Fruit fly (Drosophila melanogaster) whole organism, embryonic: ENCODE measurements around the gene RpS3.

Source experiments
- CG10654 ChIP-seq: fragments of 200-800 bp; sonication (Bioruptor generic); optimal IDR thresholded peaks from 2 replicates; lab custom pipeline; 2016; ENCODE audit warnings: missing biosample characterization, missing genetic modification characterization
- CG11504 ChIP-seq: fragments of 200-800 bp; sonication (Bioruptor generic); optimal IDR thresholded peaks from 3 replicates; lab custom pipeline; 2019; ENCODE audit warnings: missing biosample characterization, mild to moderate bottlenecking, missing genetic modification characterization, moderate library complexity
- CG11696 ChIP-seq: fragments of 200-800 bp; sonication (Bioruptor generic); IDR thresholded peaks from 2 replicates; pipeline ENCODE4 v1.3.6; 2022; ENCODE audit warnings: missing biosample characterization, missing genetic modification characterization
- CG12744 ChIP-seq: fragments of 200-800 bp; sonication (Bioruptor generic); optimal IDR thresholded peaks from 2 replicates; lab custom pipeline; 2016; ENCODE audit warnings: missing biosample characterization, missing genetic modification characterization
- CG12769 ChIP-seq: fragments of 200-800 bp; sonication (Bioruptor generic); optimal IDR thresholded peaks from 2 replicates; lab custom pipeline; 2019; ENCODE audit warnings: missing biosample characterization, mild to moderate bottlenecking, missing genetic modification characterization, moderate library complexity
- CG12942 ChIP-seq: fragments of 200-800 bp; sonication (Bioruptor generic); optimal IDR thresholded peaks from 3 replicates; lab custom pipeline; 2016; ENCODE audit warnings: missing biosample characterization, missing genetic modification characterization
- CG14441 ChIP-seq: fragments of 200-800 bp; sonication (Bioruptor generic); IDR thresholded peaks from 2 replicates; pipeline ENCODE4 v1.3.6; 2022; ENCODE audit warnings: missing biosample characterization, missing genetic modification characterization
- CG17186 ChIP-seq: fragments of 200-800 bp; sonication (Bioruptor generic); optimal IDR thresholded peaks from 3 replicates; lab custom pipeline; 2017; ENCODE audit warnings: missing biosample characterization, missing genetic modification reagents, missing genetic modification characterization
- CG17328 ChIP-seq: fragments of 200-800 bp; sonication (Bioruptor generic); IDR thresholded peaks from 2 replicates; pipeline ENCODE4 v1.3.6; 2022; ENCODE audit warnings: missing biosample characterization, missing genetic modification characterization
- CG17385 ChIP-seq: fragments of 200-800 bp; sonication (Bioruptor generic); optimal IDR thresholded peaks from 3 replicates; lab custom pipeline; 2018; ENCODE audit warnings: missing biosample characterization, mild to moderate bottlenecking, missing genetic modification characterization
- CG2678 ChIP-seq: fragments of 200-800 bp; sonication (Bioruptor generic); optimal IDR thresholded peaks from 3 replicates; lab custom pipeline; 2019; ENCODE audit warnings: missing biosample characterization, mild to moderate bottlenecking, missing genetic modification characterization, moderate library complexity
- CG3065 ChIP-seq: fragments of 200-800 bp; sonication (Bioruptor generic); optimal IDR thresholded peaks from 2 replicates; lab custom pipeline; 2016; ENCODE audit warnings: missing biosample characterization, missing genetic modification characterization
- CG4360 ChIP-seq: fragments of 200-800 bp; sonication (Bioruptor generic); IDR thresholded peaks from 2 replicates; pipeline ENCODE4 v1.3.6; 2022; ENCODE audit warnings: missing biosample characterization, missing genetic modification characterization
- CG5180 ChIP-seq: fragments of 200-800 bp; sonication (Bioruptor generic); optimal IDR thresholded peaks from 3 replicates; lab custom pipeline; 2017; ENCODE audit warnings: missing biosample characterization, missing genetic modification characterization, mild to moderate bottlenecking, moderate library complexity, missing genetic modification reagents
- CG6654 ChIP-seq: fragments of 200-800 bp; sonication (Bioruptor generic); optimal IDR thresholded peaks from 2 replicates; lab custom pipeline; 2017; ENCODE audit warnings: missing biosample characterization, mild to moderate bottlenecking, missing genetic modification characterization
- CG7745 ChIP-seq: fragments of 200-800 bp; sonication (Bioruptor generic); optimal IDR thresholded peaks from 2 replicates; lab custom pipeline; 2018; ENCODE audit warnings: missing biosample characterization, mild to moderate bottlenecking, missing genetic modification characterization, moderate library complexity
- CG8359 ChIP-seq: fragments of 200-800 bp; sonication (Bioruptor generic); optimal IDR thresholded peaks from 2 replicates; lab custom pipeline; 2017; ENCODE audit warnings: missing biosample characterization, mild to moderate bottlenecking, missing genetic modification characterization, borderline replicate concordance
- CG9437 ChIP-seq: fragments of 200-800 bp; sonication (Bioruptor generic); optimal IDR thresholded peaks from 2 replicates; lab custom pipeline; 2018; ENCODE audit warnings: missing biosample characterization, mild to moderate bottlenecking, missing genetic modification characterization
- CG9609 ChIP-seq: fragments of 200-800 bp; sonication (Bioruptor generic); optimal IDR thresholded peaks from 3 replicates; lab custom pipeline; 2016; ENCODE audit warnings: missing biosample characterization, missing genetic modification characterization
- CG9932 ChIP-seq: fragments of 200-800 bp; sonication (Bioruptor generic); IDR thresholded peaks from 2 replicates; pipeline ENCODE4 v1.3.6; 2022; ENCODE audit warnings: missing biosample characterization, missing genetic modification characterization
- Camta ChIP-seq: fragments of 200-800 bp; sonication (Bioruptor generic); optimal IDR thresholded peaks from 2 replicates; lab custom pipeline; 2016; ENCODE audit warnings: missing biosample characterization, missing genetic modification characterization
- Dfd ChIP-seq, 2 experiments: fragments of >200 bp; optimal IDR thresholded peaks; 2 replicates each; lab custom pipeline; 2017; ENCODE audit warnings: missing biosample characterization in 2 of 2, missing genetic modification characterization in 2 of 2
- Dip3 ChIP-seq: fragments of 200-800 bp; sonication (Bioruptor generic); optimal IDR thresholded peaks from 3 replicates; lab custom pipeline; 2016; ENCODE audit warnings: missing biosample characterization, missing genetic modification characterization
- Ets97D ChIP-seq: fragments of 200-800 bp; sonication (Bioruptor generic); optimal IDR thresholded peaks from 3 replicates; lab custom pipeline; 2016; ENCODE audit warnings: missing biosample characterization, missing genetic modification characterization
- Fer2 ChIP-seq: fragments of 200-800 bp; sonication (Bioruptor generic); optimal IDR thresholded peaks from 2 replicates; lab custom pipeline; 2018; ENCODE audit warnings: missing biosample characterization, mild to moderate bottlenecking, missing genetic modification characterization, moderate library complexity
- HLH54F ChIP-seq: fragments of 200-800 bp; sonication (Bioruptor generic); optimal IDR thresholded peaks from 3 replicates; lab custom pipeline; 2016; ENCODE audit warnings: missing biosample characterization, missing genetic modification characterization
- Jarid2 ChIP-seq: fragments of 200-800 bp; sonication (Bioruptor generic); optimal IDR thresholded peaks from 3 replicates; lab custom pipeline; 2017; ENCODE audit warnings: mild to moderate bottlenecking, missing biosample characterization, missing genetic modification reagents, missing genetic modification characterization
- Mrtf ChIP-seq: fragments of 200-800 bp; sonication (Bioruptor generic); IDR thresholded peaks from 3 replicates; pipeline ENCODE4 v1.3.6; 2022; ENCODE audit warnings: missing biosample characterization, missing genetic modification characterization
- Nf-YA ChIP-seq: fragments of 200-800 bp; sonication (Bioruptor generic); IDR thresholded peaks from 2 replicates; pipeline ENCODE4 v1.3.6; 2022; ENCODE audit warnings: missing biosample characterization, missing genetic modification characterization
- Nf-YC ChIP-seq: fragments of 200-800 bp; optimal IDR thresholded peaks from 3 replicates; lab custom pipeline; 2019; ENCODE audit warnings: missing biosample characterization, mild to moderate bottlenecking, missing genetic modification characterization, moderate library complexity
- Optix ChIP-seq: fragments of 200-800 bp; sonication (Bioruptor generic); IDR thresholded peaks from 3 replicates; pipeline ENCODE4 v1.3.6; 2022; ENCODE audit warnings: missing biosample characterization, missing genetic modification characterization
- Sin3A ChIP-seq: fragments of >200 bp; optimal IDR thresholded peaks from 2 replicates; lab custom pipeline; 2018
- al ChIP-seq: fragments of 200-800 bp; sonication (Bioruptor generic); IDR thresholded peaks from 2 replicates; pipeline ENCODE4 v1.3.6; 2022; ENCODE audit warnings: missing biosample characterization, missing genetic modification characterization
- ase ChIP-seq: fragments of 200-800 bp; sonication (Bioruptor generic); IDR thresholded peaks from 3 replicates; pipeline ENCODE4 v1.3.6; 2022; ENCODE audit warnings: missing biosample characterization, missing genetic modification characterization
- crp ChIP-seq, 2 experiments: fragments of 200-800 bp; sonication (Bioruptor generic); optimal IDR thresholded peaks; 2 replicates in 1 of 2; 3 replicates in 1 of 2; lab custom pipeline; 2017; ENCODE audit warnings: missing biosample characterization in 2 of 2, missing genetic modification characterization in 2 of 2, mild to moderate bottlenecking in 1 of 2, moderate library complexity in 1 of 2
- dati ChIP-seq: fragments of 200-800 bp; sonication (Bioruptor generic); IDR thresholded peaks from 2 replicates; pipeline ENCODE4 v1.3.6; 2022; ENCODE audit warnings: missing biosample characterization, missing genetic modification characterization
- disco-r ChIP-seq: fragments of 200-800 bp; sonication (Bioruptor generic); optimal IDR thresholded peaks from 2 replicates; lab custom pipeline; 2016; ENCODE audit warnings: missing biosample characterization, missing genetic modification characterization
- dpn ChIP-seq, 2 experiments: fragments of 200-800 bp; sonication (Bioruptor generic); optimal IDR thresholded peaks; 3 replicates each; lab custom pipeline; 2016; ENCODE audit warnings: missing biosample characterization in 2 of 2, missing genetic modification characterization in 2 of 2
- ftz-f1 ChIP-seq: fragments of 200-800 bp; sonication (Bioruptor generic); optimal IDR thresholded peaks from 2 replicates; lab custom pipeline; 2016; ENCODE audit warnings: missing biosample characterization, missing genetic modification characterization
- gce ChIP-seq: fragments of 200-800 bp; sonication (Bioruptor generic); IDR thresholded peaks from 3 replicates; pipeline ENCODE4 v1.3.6; 2022; ENCODE audit warnings: missing biosample characterization, missing genetic modification characterization
- gsb ChIP-seq: fragments of 200-800 bp; sonication (Bioruptor generic); IDR thresholded peaks from 2 replicates; pipeline ENCODE4 v1.3.6; 2022; ENCODE audit warnings: missing biosample characterization, missing genetic modification characterization
- hb ChIP-seq: fragments of 200-800 bp; sonication (Bioruptor generic); IDR thresholded peaks from 3 replicates; pipeline ENCODE4 v1.3.6; 2022; ENCODE audit warnings: missing biosample characterization, missing genetic modification characterization; ENCODE audit not compliant: partially characterized antibody
- her ChIP-seq: fragments of 200-800 bp; sonication (Bioruptor generic); optimal IDR thresholded peaks from 2 replicates; lab custom pipeline; 2016; ENCODE audit warnings: missing biosample characterization, missing genetic modification characterization
- inv ChIP-seq: fragments of 200-800 bp; sonication (Bioruptor generic); IDR thresholded peaks from 2 replicates; pipeline ENCODE4 v1.3.6; 2022; ENCODE audit warnings: missing biosample characterization, missing genetic modification characterization; ENCODE audit not compliant: partially characterized antibody
- lmd ChIP-seq: fragments of 200-800 bp; sonication (Bioruptor generic); IDR thresholded peaks from 2 replicates; pipeline ENCODE4 v1.3.6; 2022; ENCODE audit warnings: missing biosample characterization, missing genetic modification characterization
- mam ChIP-seq: fragments of 200-800 bp; sonication (Bioruptor generic); optimal IDR thresholded peaks from 3 replicates; lab custom pipeline; 2016; ENCODE audit warnings: missing biosample characterization, missing genetic modification characterization
- p53 ChIP-seq: fragments of 200-800 bp; sonication (Bioruptor generic); optimal IDR thresholded peaks from 2 replicates; lab custom pipeline; 2016; ENCODE audit warnings: missing biosample characterization, missing genetic modification characterization
- pnt ChIP-seq: fragments of 200-800 bp; sonication (Bioruptor generic); optimal IDR thresholded peaks from 3 replicates; lab custom pipeline; 2016; ENCODE audit warnings: missing biosample characterization, missing genetic modification characterization
- pum ChIP-seq: fragments of 200-800 bp; sonication (Bioruptor generic); optimal IDR thresholded peaks from 2 replicates; lab custom pipeline; 2016; ENCODE audit warnings: missing biosample characterization, missing genetic modification characterization
- rib ChIP-seq: fragments of 200-800 bp; sonication (Bioruptor generic); IDR thresholded peaks from 2 replicates; pipeline ENCODE4 v1.3.6; 2022; ENCODE audit warnings: missing biosample characterization, missing genetic modification characterization
- sens ChIP-seq: fragments of 200-800 bp; sonication (Bioruptor generic); peaks from one replicate; lab custom pipeline; 2016; ENCODE audit warnings: missing biosample characterization, missing genetic modification characterization
- shn ChIP-seq: fragments of 200-800 bp; sonication (Bioruptor generic); optimal IDR thresholded peaks from 3 replicates; lab custom pipeline; 2016; ENCODE audit warnings: missing biosample characterization, missing genetic modification characterization
- unc-4 ChIP-seq: fragments of 200-800 bp; sonication (Bioruptor generic); IDR thresholded peaks from 2 replicates; pipeline ENCODE4 v1.3.6; 2022; ENCODE audit warnings: missing biosample characterization, missing genetic modification characterization; ENCODE audit not compliant: partially characterized antibody

Gene RpS3

DNA sequence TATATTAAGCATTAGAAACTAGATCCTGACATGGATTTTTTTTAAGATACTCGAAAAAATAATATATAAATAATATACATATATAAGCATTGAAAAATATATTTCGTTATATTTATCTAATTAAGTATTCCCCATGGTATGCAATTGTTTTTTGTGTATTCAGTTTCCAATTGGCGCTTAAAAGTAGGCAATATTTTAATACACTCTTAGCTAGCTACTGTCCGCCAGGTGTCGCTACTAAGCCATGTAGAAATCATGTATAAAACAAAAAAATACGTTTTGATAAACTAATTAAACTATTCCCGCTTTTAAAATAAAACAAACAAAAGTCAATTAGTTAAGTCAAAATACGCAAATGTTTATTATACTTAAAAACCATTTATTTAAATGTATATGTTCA lies 27.3 kb upstream of the RpS3 start (continued):
- TF ChIP-seq Ets97D (GFP tag; lab: Kevin White, UChicago), result no peak
- TF ChIP-seq CG9609 (GFP tag; lab: Kevin White, UChicago), result no peak
- no peak for TF ChIP-seq hb (GFP tag; lab: Robert Waterston, UW)
- TF ChIP-seq CG12942 (GFP tag; lab: Kevin White, UChicago), result peak; percentile 20
- TF ChIP-seq sens, result peak; percentile 89
- no peak for TF ChIP-seq inv (GFP tag; lab: Robert Waterston, UW)
- no peak for TF ChIP-seq Dfd (GFP tag; optimal IDR thresholded peaks at IDR 0.05; lab: Kevin White, UChicago)
- TF ChIP-seq CG17385, result peak; percentile 35
- TF ChIP-seq al (GFP tag; lab: Robert Waterston, UW), result no peak
- TF ChIP-seq disco-r (GFP tag; lab: Kevin White, UChicago), result no peak
- no peak for TF ChIP-seq CG12769 (tag; lab: Kevin White, UChicago)
- TF ChIP-seq pum (GFP tag; lab: Kevin White, UChicago), result no peak
- TF ChIP-seq CG10654, result peak; percentile 37
- no peak for TF ChIP-seq CG12744 (GFP tag; lab: Kevin White, UChicago)
- peak; percentile 9 for TF ChIP-seq mam
- no peak; the same call in 1 of the 2 replicates for TF ChIP-seq lmd (GFP tag; lab: Robert Waterston, UW)
- TF ChIP-seq dpn (GFP tag; optimal IDR thresholded peaks at IDR 0.05; lab: Kevin White, UChicago), result peak; percentile 21 to 60
- peak; percentile 51 for TF ChIP-seq CG11504 (tag; lab: Kevin White, UChicago)
- TF ChIP-seq CG17186 (GFP tag; lab: Kevin White, UChicago), result no peak
- no peak for TF ChIP-seq Mrtf
- TF ChIP-seq crp (GFP tag; optimal IDR thresholded peaks at IDR 0.05; lab: Kevin White, UChicago), result no peak
- TF ChIP-seq CG3065 (GFP tag; lab: Kevin White, UChicago), result peak; percentile 10
- TF ChIP-seq CG7745 (tag; lab: Kevin White, UChicago), result no peak
- no peak for TF ChIP-seq gce (GFP tag; lab: Robert Waterston, UW)
- no peak for TF ChIP-seq CG4360
- TF ChIP-seq gsb (GFP tag; lab: Robert Waterston, UW), result no peak; the same call in 1 of the 2 replicates
- no peak for TF ChIP-seq dati (GFP tag; lab: Robert Waterston, UW)
- TF ChIP-seq her (GFP tag; lab: Kevin White, UChicago), result no peak
- peak; percentile 47 for TF ChIP-seq shn (GFP tag; lab: Kevin White, UChicago)
- TF ChIP-seq CG17328 (GFP tag; lab: Robert Waterston, UW), result no peak
- peak; percentile 21 for TF ChIP-seq CG5180 (GFP tag; lab: Kevin White, UChicago)
- TF ChIP-seq Sin3A (lab: Kevin White, UChicago), result no peak
- no peak for TF ChIP-seq CG11696 (GFP tag; lab: Robert Waterston, UW)
- no peak for TF ChIP-seq p53
- peak; percentile 28; the same call in 1 of the 2 replicates for TF ChIP-seq CG14441 (GFP tag; lab: Robert Waterston, UW)
- TF ChIP-seq CG8359, result peak; percentile 43
- no peak for TF ChIP-seq HLH54F
- TF ChIP-seq Dip3 (GFP tag; lab: Kevin White, UChicago), result no peak
- TF ChIP-seq Optix (GFP tag; lab: Robert Waterston, UW), result no peak
- TF ChIP-seq CG6654, result no peak
- peak; percentile 1 for TF ChIP-seq CG2678 (tag; lab: Kevin White, UChicago)
- TF ChIP-seq ftz-f1 (GFP tag; lab: Kevin White, UChicago), result no peak
- TF ChIP-seq Fer2 (tag; lab: Kevin White, UChicago), result no peak
- no peak for TF ChIP-seq rib
- TF ChIP-seq Nf-YC (tag; lab: Kevin White, UChicago), result peak; percentile 49
- peak; percentile 45 for TF ChIP-seq CG9437 (GFP tag; lab: Kevin White, UChicago)
- TF ChIP-seq Nf-YA (GFP tag; lab: Robert Waterston, UW), result no peak
- TF ChIP-seq Camta (GFP tag; lab: Kevin White, UChicago), result no peak
- peak; percentile 45; the same call in 1 of the 3 replicates for TF ChIP-seq ase (GFP tag; lab: Robert Waterston, UW)
- TF ChIP-seq CG9932, result peak; percentile 32; the same call in 1 of the 2 replicates
- no peak for TF ChIP-seq pnt (GFP tag; lab: Kevin White, UChicago)
- peak; percentile 74 for TF ChIP-seq Jarid2 (GFP tag; lab: Kevin White, UChicago)
- TF ChIP-seq unc-4 (GFP tag; lab: Robert Waterston, UW), result no peak
